Worm (Caenorhabditis elegans): ENCODE measurements around the gene C01G5.5.

- TF ChIP-seq unc-130 (GFP tag; optimal IDR thresholded peaks at IDR 0.05) (no peak), chd-7 (tag; optimal IDR thresholded peaks at IDR 0.05) (no peak), nhr-90 (tag; optimal IDR thresholded peaks at IDR 0.05) (no peak), mes-4 (tag; optimal IDR thresholded peaks at IDR 0.05) (no peak)
These were observed 24.0 kb upstream of the C01G5.5 start for ce11 chrIV:6500433-6500832.

Data from whole organism, young adult.